Worm (Caenorhabditis elegans): ENCODE measurements around the gene pyt-1.

- TF ChIP-seq tra-4 (tag; optimal IDR thresholded peaks at IDR 0.05) (no peak), pes-1 (GFP tag; IDR thresholded peaks at IDR 0.05) (no peak), scrt-1 (GFP tag; IDR thresholded peaks at IDR 0.05) (no peak), ama-1 (optimal IDR thresholded peaks at IDR 0.05) (no peak), ceh-13 (GFP tag; optimal IDR thresholded peaks at IDR 0.05) (no peak), flt-1 (GFP tag; IDR thresholded peaks at IDR 0.05) (no peak), hmg-4 (GFP tag; optimal IDR thresholded peaks at IDR 0.05) (no peak), B0310.2 (tag; optimal IDR thresholded peaks at IDR 0.05) (no peak), F13C5.2 (tag; optimal IDR thresholded peaks at IDR 0.05) (no peak), hnd-1 (tag; optimal IDR thresholded peaks at IDR 0.05) (no peak), hmbx-1 (tag; optimal IDR thresholded peaks at IDR 0.05) (no peak), ceh-36 (tag; optimal IDR thresholded peaks at IDR 0.05) (no peak), sea-1 (GFP tag; conservative IDR thresholded peaks at IDR 0.05) (no peak)
Measured at ce11 chrV:10204863-10205338, 24.2 kb downstream of the pyt-1 start, which contains the start of the genes ZK856.19 and ZK856.11.

All from whole organism, early embryonic.